Worm (Caenorhabditis elegans): Measurements from ENCODE around the gene C08F11.17.
"Not testable (repeated sequence)": the region's sequence is repeated elsewhere in the genome, so short reads cannot be mapped to it uniquely, and the experiment has no call there.

Gene C08F11.17

DNA sequence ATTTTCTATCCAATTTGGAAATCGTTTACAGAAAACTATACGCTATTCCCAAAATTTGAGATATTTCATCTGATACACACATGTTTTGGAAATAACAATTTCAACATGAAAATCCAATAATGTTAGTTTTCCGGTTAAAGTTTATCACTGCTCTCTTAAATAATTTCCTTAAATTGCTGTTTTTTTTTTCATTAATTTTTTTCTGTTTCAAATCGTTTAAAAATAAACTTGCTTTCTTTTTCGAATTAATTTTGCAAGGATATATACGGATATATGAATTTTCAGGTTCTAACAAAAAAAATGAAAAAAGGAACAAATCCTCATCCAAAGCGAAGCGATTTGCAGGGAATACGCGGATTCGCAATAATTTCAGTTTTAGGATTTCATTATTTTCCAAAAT, 23.4 kb upstream of the C08F11.17 start, which contains the start of gene oac-48:
Gene oac-48 (plus strand): TSS at position 301 of the 400 bp plus-strand sequence.
- TF ChIP-seq snu-23 (GFP tag; optimal IDR thresholded peaks at IDR 0.05) (no peak), egl-13 (tag; optimal IDR thresholded peaks at IDR 0.05) (no peak), ceh-82 (tag; optimal IDR thresholded peaks at IDR 0.05) (no peak)

DNA sequence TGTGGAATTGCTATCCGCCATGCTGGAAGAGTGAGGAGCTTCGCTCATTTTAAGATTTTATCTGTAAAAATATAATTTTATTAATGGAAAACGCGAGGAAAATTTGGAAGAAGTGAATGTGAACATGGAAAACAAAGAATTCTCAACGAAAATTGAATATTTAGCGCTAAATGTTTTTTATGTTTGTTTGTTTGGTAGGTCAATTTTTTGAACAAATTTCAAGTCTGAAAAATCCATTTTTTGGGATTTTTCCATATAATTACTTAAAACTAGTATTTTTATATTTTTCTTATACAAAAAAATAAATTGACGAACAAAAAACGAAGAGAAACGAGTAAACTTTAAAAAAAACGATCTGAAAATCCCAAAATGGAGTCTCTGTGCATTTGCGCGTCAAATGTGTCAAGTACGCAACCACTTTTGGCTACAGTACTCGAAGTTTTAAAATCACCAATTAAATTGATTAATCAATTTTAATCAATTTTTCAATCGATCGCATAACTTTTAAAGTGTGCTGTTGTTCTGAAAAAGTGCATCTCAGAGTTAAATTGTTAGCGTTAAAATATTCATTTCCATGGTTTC, 16.8 kb upstream of the C08F11.17 start, which contains the start of gene fbxa-215:
Gene fbxa-215 (minus strand): TSS at position 61 of the 582 bp plus-strand sequence.
- TF ChIP-seq nhr-237 (tag; optimal IDR thresholded peaks at IDR 0.05) (no peak), mab-9 (GFP tag; IDR thresholded peaks at IDR 0.05) (no peak), elt-2 (tag; optimal IDR thresholded peaks at IDR 0.05) (no peak), lin-13 (GFP tag; optimal IDR thresholded peaks at IDR 0.05) (no peak), lin-39 (tag; optimal IDR thresholded peaks at IDR 0.05) (no peak), fkh-4 (tag; optimal IDR thresholded peaks at IDR 0.05; ENCODE audit: borderline replicate concordance) (no peak), jun-1 (tag; optimal IDR thresholded peaks at IDR 0.05) (no peak), tbx-2 (tag; optimal IDR thresholded peaks at IDR 0.05) (no peak), aha-1 (tag; optimal IDR thresholded peaks at IDR 0.05) (no peak), F16B12.6 (tag; optimal IDR thresholded peaks at IDR 0.05) (no peak)

- TF ChIP-seq unc-62 (GFP tag; optimal IDR thresholded peaks at IDR 0.05) (no peak), nhr-19 (GFP tag; conservative IDR thresholded peaks at IDR 0.05) (no peak), xbp-1 (tag; optimal IDR thresholded peaks at IDR 0.05) (no peak), nhr-90 (tag; optimal IDR thresholded peaks at IDR 0.05; ENCODE audit: poor library complexity) (no peak)
These were observed 14.9 kb upstream of the C08F11.17 start for ce11 chrIV:13665073-13665472.

DNA sequence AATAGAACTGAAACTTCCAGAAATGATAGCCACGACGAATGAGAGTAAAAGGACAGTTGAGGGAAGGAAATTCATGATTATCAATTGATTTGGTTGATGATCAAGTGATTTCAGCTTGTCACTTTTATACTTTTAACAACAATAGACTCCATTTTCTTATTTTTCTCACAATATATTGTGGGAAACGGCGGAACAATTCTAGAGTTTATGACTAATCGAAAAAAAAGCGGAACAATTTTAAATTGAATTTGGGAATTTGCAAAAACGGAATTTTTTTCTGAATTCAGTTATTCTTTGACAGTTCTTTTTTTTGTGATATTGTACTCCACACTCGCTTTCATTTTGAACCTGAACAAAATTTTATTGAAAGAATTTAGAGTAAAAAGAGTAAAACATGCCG, 14.0 kb upstream of the C08F11.17 start, which contains the start of gene Y45F10C.4:
Gene Y45F10C.4 (minus strand): TSS at position 101 of the 400 bp plus-strand sequence.
- TF ChIP-seq nhr-76 (tag; optimal IDR thresholded peaks at IDR 0.05) (no peak), vab-15 (tag; optimal IDR thresholded peaks at IDR 0.05) (no peak)

DNA sequence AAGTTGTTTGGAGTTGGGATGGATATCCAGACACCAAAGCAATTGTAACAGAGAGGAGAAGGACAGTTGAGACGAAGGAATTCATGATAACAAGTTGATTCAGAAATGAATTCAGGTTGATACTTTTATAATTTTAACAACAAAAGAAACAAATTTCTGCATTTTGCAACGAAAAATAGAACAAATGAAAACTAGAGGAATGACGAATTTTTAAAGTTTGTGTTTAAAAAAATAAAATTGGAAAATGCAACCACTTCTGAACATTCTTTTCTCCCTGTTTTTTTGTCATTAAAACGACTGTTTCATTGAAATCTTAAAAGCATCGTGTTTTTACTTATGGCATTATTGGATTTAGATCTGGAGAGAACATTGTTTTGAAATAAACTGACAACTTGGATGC, 12.4 kb upstream of the C08F11.17 start, which contains the start of gene Y45F10C.2:
Gene Y45F10C.2 (minus strand): TSS at position 101 of the 400 bp plus-strand sequence.
- TF ChIP-seq egl-13 (tag; optimal IDR thresholded peaks at IDR 0.05); alr-1 (tag; optimal IDR thresholded peaks at IDR 0.05; ENCODE audit: borderline replicate concordance); skn-1 (tag; optimal IDR thresholded peaks at IDR 0.05): not testable (repeated sequence)

- not testable (repeated sequence) for TF ChIP-seq zag-1, nhr-84, ztf-11 (tag; optimal IDR thresholded peaks at IDR 0.05)
These were observed 9.3 kb upstream of the C08F11.17 start, which contains the start of gene Y45F10C.1 for ce11 chrIV:13659449-13659848. Gene Y45F10C.1, minus strand, starts transcription at chrIV:13659549.

ce11 chrIV:13652023-13652422, 1.9 kb upstream of the C08F11.17 start, which contains the start of gene Y45F10C.6:
Gene Y45F10C.6, plus strand, starts transcription at chrIV:13652323.
- TF ChIP-seq Y116A8C.19 (tag; optimal IDR thresholded peaks at IDR 0.05; ENCODE audit: borderline replicate concordance); irx-1 (tag; optimal IDR thresholded peaks at IDR 0.05); ets-5 (GFP tag; IDR thresholded peaks at IDR 0.05): not testable (repeated sequence)

ce11 chrIV:13651411-13651810, 1.3 kb upstream of the C08F11.17 start, which contains the start of gene C08F11.12:
Gene C08F11.12, minus strand, starts transcription at chrIV:13651511.
- TF ChIP-seq sup-37 (GFP tag; optimal IDR thresholded peaks at IDR 0.05); nhr-76 (tag; optimal IDR thresholded peaks at IDR 0.05); nhr-90 (tag; optimal IDR thresholded peaks at IDR 0.05; ENCODE audit: poor library complexity): not testable (repeated sequence)
